Worm (Caenorhabditis elegans) whole organism, L2 larva: ENCODE results near the gene C28H8.3.

Experiments used
- C34F6.9 ChIP-seq: fragments of 150-350 bp; optimal IDR thresholded peaks from 2 replicates; lab custom pipeline; 2014; ENCODE audit warnings: missing biosample characterization, missing genetic modification characterization
- F13H6.1 ChIP-seq: sonication (generic microtip); optimal IDR thresholded peaks from 2 replicates; lab custom pipeline; 2016; ENCODE audit warnings: missing genetic modification characterization, missing compliant biosample characterization
- R02D3.7 ChIP-seq: fragments of 150-350 bp; optimal IDR thresholded peaks from 2 replicates; lab custom pipeline; 2014; ENCODE audit warnings: missing biosample characterization, missing genetic modification characterization
- ZK546.5 ChIP-seq: sonication (generic microtip); optimal IDR thresholded peaks from 2 replicates; lab custom pipeline; 2017; ENCODE audit warnings: missing biosample characterization, missing genetic modification characterization
- alr-1 ChIP-seq: fragments of 150-350 bp; optimal IDR thresholded peaks from 2 replicates; lab custom pipeline; 2014; ENCODE audit warnings: missing biosample characterization, missing genetic modification characterization
- aly-2 ChIP-seq: fragments of 150-350 bp; optimal IDR thresholded peaks from 2 replicates; lab custom pipeline; 2014; ENCODE audit warnings: missing biosample characterization, missing genetic modification characterization
- ama-1 ChIP-seq: fragments of 150-350 bp; optimal IDR thresholded peaks from 2 replicates; lab custom pipeline; 2018; ENCODE audit warnings: inconsistent platforms
- blmp-1 ChIP-seq: sonication (generic microtip); optimal IDR thresholded peaks from 2 replicates; lab custom pipeline; 2017; ENCODE audit warnings: missing genetic modification characterization, mild to moderate bottlenecking, missing compliant biosample characterization, antibody characterized with exemption, moderate library complexity; ENCODE audit not compliant: insufficient read depth
- ceh-16 ChIP-seq: fragments of 150-350 bp; optimal IDR thresholded peaks from 2 replicates; lab custom pipeline; 2014; ENCODE audit warnings: missing biosample characterization, missing genetic modification characterization
- crh-2 ChIP-seq: sonication (generic microtip); optimal IDR thresholded peaks from 2 replicates; lab custom pipeline; 2017; ENCODE audit warnings: missing biosample characterization, missing genetic modification characterization
- dmd-4 ChIP-seq: sonication (generic microtip); optimal IDR thresholded peaks from 2 replicates; lab custom pipeline; 2017; ENCODE audit warnings: missing biosample characterization, missing genetic modification characterization
- egl-27 ChIP-seq: sonication (generic microtip); optimal IDR thresholded peaks from 3 replicates; lab custom pipeline; 2017; ENCODE audit warnings: missing biosample characterization, missing genetic modification reagents, missing genetic modification characterization
- elt-1 ChIP-seq: fragments of 150-350 bp; optimal IDR thresholded peaks from 2 replicates; lab custom pipeline; 2014; ENCODE audit warnings: missing biosample characterization, missing genetic modification characterization
- elt-3 ChIP-seq: sonication (generic microtip); optimal IDR thresholded peaks from 2 replicates; lab custom pipeline; 2017; ENCODE audit warnings: missing biosample characterization, missing genetic modification characterization
- fos-1 ChIP-seq: fragments of 150-350 bp; optimal IDR thresholded peaks from 2 replicates; lab custom pipeline; 2014; ENCODE audit warnings: missing biosample characterization, missing genetic modification characterization
- gmeb-1 ChIP-seq: fragments of 150-350 bp; optimal IDR thresholded peaks from 2 replicates; lab custom pipeline; 2014; ENCODE audit warnings: missing biosample characterization, missing genetic modification characterization
- lin-11 ChIP-seq: fragments of 150-350 bp; sonication (generic microtip); optimal IDR thresholded peaks from 2 replicates; lab custom pipeline; 2014; ENCODE audit warnings: missing biosample characterization, missing genetic modification characterization, inconsistent platforms, mixed read lengths
- lsy-2 ChIP-seq, 2 experiments: fragments of 150-350 bp in 1 of 2; sonication (generic microtip) in 1 of 2; optimal IDR thresholded peaks; 2 replicates each; lab custom pipeline; 2014 to 2017; ENCODE audit warnings: missing biosample characterization in 2 of 2, missing genetic modification characterization in 2 of 2
- mab-5 ChIP-seq: fragments of 150-350 bp; optimal IDR thresholded peaks from 2 replicates; lab custom pipeline; 2014; ENCODE audit warnings: missing biosample characterization, missing genetic modification characterization
- mbf-1 ChIP-seq: sonication (generic microtip); optimal IDR thresholded peaks from 2 replicates; lab custom pipeline; 2017; ENCODE audit warnings: missing biosample characterization, missing genetic modification characterization
- mdl-1 ChIP-seq, 2 experiments: fragments of 150-350 bp in 1 of 2; sonication (generic microtip) in 1 of 2; optimal IDR thresholded peaks; 2 replicates each; lab custom pipeline; 2017; ENCODE audit warnings: missing biosample characterization in 2 of 2, missing genetic modification characterization in 2 of 2
- nhr-11 ChIP-seq: fragments of 150-350 bp; optimal IDR thresholded peaks from 2 replicates; lab custom pipeline; 2014; ENCODE audit warnings: missing biosample characterization, missing genetic modification characterization
- nhr-12 ChIP-seq: fragments of 150-350 bp; optimal IDR thresholded peaks from 2 replicates; lab custom pipeline; 2014; ENCODE audit warnings: missing biosample characterization, missing genetic modification characterization
- nhr-129 ChIP-seq: fragments of 150-350 bp; optimal IDR thresholded peaks from 2 replicates; lab custom pipeline; 2014; ENCODE audit warnings: missing biosample characterization, missing genetic modification characterization
- nhr-21 ChIP-seq: fragments of 150-350 bp; optimal IDR thresholded peaks from 2 replicates; lab custom pipeline; 2014; ENCODE audit warnings: missing biosample characterization, missing genetic modification characterization
- nhr-237 ChIP-seq: fragments of 150-350 bp; optimal IDR thresholded peaks from 2 replicates; lab custom pipeline; 2014; ENCODE audit warnings: missing biosample characterization, missing genetic modification characterization
- nhr-25 ChIP-seq: fragments of 150-350 bp; sonication (generic microtip); optimal IDR thresholded peaks from 3 replicates; lab custom pipeline; 2014; ENCODE audit warnings: missing biosample characterization, missing genetic modification characterization
- nhr-6 ChIP-seq: fragments of 150-350 bp; optimal IDR thresholded peaks from 2 replicates; lab custom pipeline; 2014; ENCODE audit warnings: missing biosample characterization, missing genetic modification characterization
- peb-1 ChIP-seq: fragments of 150-350 bp; optimal IDR thresholded peaks from 2 replicates; lab custom pipeline; 2014; ENCODE audit warnings: missing biosample characterization, missing genetic modification characterization
- sem-4 ChIP-seq: fragments of 150-350 bp; optimal IDR thresholded peaks from 2 replicates; lab custom pipeline; 2014; ENCODE audit warnings: missing biosample characterization, missing genetic modification reagents, missing genetic modification characterization
- sma-3 ChIP-seq: sonication (generic microtip); optimal IDR thresholded peaks from 2 replicates; lab custom pipeline; 2016; ENCODE audit warnings: missing genetic modification reagents, missing genetic modification characterization, missing compliant biosample characterization
- sma-9 ChIP-seq, 2 experiments: fragments of 150-350 bp in 1 of 2; sonication (generic microtip) in 1 of 2; optimal IDR thresholded peaks; 2 replicates each; lab custom pipeline; 2014 to 2016; ENCODE audit warnings: missing genetic modification characterization in 2 of 2, mild to moderate bottlenecking in 1 of 2, missing biosample characterization in 1 of 2, missing compliant biosample characterization in 1 of 2, missing genetic modification reagents in 1 of 2, moderate library complexity in 1 of 2
- snpc-4 ChIP-seq: fragments of 150-350 bp; optimal IDR thresholded peaks from 2 replicates; lab custom pipeline; 2014; ENCODE audit warnings: missing biosample characterization, missing genetic modification characterization
- unc-39 ChIP-seq: fragments of 150-350 bp; optimal IDR thresholded peaks from 2 replicates; lab custom pipeline; 2014; ENCODE audit warnings: missing biosample characterization, missing genetic modification characterization
- unc-55 ChIP-seq: fragments of 150-350 bp; sonication (generic microtip); optimal IDR thresholded peaks from 3 replicates; lab custom pipeline; 2014; ENCODE audit warnings: missing biosample characterization, missing genetic modification reagents, missing genetic modification characterization
- unc-62 ChIP-seq: fragments of 150-350 bp; optimal IDR thresholded peaks from 2 replicates; lab custom pipeline; 2014; ENCODE audit warnings: missing biosample characterization, missing genetic modification reagents, missing genetic modification characterization
- zag-1 ChIP-seq: fragments of 150-350 bp; optimal IDR thresholded peaks from 2 replicates; lab custom pipeline; 2014; ENCODE audit warnings: missing biosample characterization, missing genetic modification characterization
- ztf-1 ChIP-seq: fragments of 200-800 bp; sonication (Bioruptor generic); conservative IDR thresholded peaks from 2 replicates; pipeline ENCODE4 v1.3.6; 2022; ENCODE audit warnings: missing genetic modification characterization, missing compliant biosample characterization
- ztf-11 ChIP-seq: sonication (generic microtip); optimal IDR thresholded peaks from 2 replicates; lab custom pipeline; 2017; ENCODE audit warnings: missing biosample characterization, missing genetic modification characterization

The C28H8.3 gene

DNA sequence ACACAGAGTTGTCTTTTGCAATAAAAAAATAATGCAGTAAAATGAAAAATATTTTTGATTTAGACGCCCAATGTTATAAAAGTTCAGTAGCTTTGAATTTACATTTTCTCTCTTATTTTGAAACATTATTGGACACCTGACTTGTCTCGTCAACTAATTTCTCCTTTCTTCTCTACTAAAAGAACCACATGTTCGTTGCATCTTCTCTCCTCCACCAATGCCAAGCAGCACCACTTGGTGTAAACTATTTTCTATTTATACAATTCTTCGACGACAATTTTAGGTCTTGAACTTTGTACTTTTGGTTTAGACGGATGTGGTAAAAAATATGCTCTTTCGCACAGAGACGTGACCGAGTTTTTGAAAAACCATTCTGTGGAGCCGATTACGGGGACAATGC lies 22.2 kb downstream of the C28H8.3 start:
- peak; percentile 17 for TF ChIP-seq nhr-129 (tag; lab: Kevin White, UChicago)
- peak in 1 of 2 experiments; percentile 40 for TF ChIP-seq lsy-2 (tag; optimal IDR thresholded peaks at IDR 0.05; lab: Kevin White, UChicago)
- TF ChIP-seq F13H6.1 (tag; lab: Kevin White, UChicago): peak; percentile 24
- TF ChIP-seq sma-9 (GFP tag; optimal IDR thresholded peaks at IDR 0.05; lab: Kevin White, UChicago): peak; percentile 33
- no peak for TF ChIP-seq sma-9 (tag; optimal IDR thresholded peaks at IDR 0.05; lab: Kevin White, UChicago)
- TF ChIP-seq zag-1: no peak

DNA sequence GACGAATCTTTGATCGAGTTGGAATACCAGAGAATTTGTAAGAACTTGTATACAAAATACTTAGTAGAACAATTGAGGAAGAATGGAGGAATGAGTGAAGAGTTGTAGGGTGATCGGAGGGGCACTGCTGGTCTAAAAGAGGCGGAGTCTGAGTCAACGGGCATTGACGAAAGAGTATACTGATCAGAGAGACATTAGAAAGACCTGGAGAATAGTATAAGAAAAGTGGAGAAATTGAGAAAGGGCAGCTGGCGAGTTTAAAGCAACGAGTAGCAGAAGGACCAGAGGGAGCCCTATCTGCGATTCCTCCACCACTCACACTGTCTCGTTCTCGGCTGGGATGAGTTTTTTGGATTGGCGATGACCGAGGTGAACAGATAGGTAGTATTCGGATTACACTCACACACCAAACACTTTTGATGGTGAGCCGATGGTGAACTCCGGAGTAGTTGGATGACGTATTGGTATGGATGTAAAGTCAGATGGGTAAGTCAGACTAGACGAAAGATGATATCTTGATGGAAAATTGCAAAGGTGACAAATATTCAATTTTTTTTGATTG lies 23.0 kb downstream of the C28H8.3 start, which contains the start of gene EGAP1.5:
EGAP1.5 (plus strand) TSS at position 289 of the 562 bp plus-strand sequence.
- TF ChIP-seq elt-3 (no peak), nhr-129 (tag; lab: Kevin White, UChicago) (peak; percentile 31), F13H6.1 (tag; lab: Kevin White, UChicago) (peak; percentile 32)

DNA sequence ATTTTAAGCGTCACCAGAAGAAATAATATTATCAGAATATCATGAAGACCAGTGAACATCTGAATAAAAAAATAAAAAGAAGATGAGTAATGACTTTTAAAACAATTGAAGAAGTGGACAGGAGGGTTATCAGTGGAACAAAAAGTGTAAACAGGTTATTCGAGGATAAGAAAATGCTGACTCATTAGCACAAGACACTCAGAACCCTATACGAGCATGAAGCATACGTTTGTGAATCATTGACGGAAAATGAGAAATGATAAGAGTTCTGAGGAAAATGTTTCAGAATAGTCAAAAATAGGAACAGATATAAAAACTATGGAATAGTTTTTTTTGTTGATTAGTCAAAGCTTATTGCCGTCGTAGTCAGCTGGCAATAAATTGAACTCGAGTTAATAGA lies 24.4 kb downstream of the C28H8.3 start, which contains the start of gene zmp-1:
zmp-1 (minus strand) TSS at position 101 of the 400 bp plus-strand sequence.
- TF ChIP-seq dmd-4 (tag; lab: Kevin White, UChicago) (no peak), nhr-25 (no peak), mdl-1 (tag; optimal IDR thresholded peaks at IDR 0.05; lab: Kevin White, UChicago) (no peak), elt-1 (tag; lab: Kevin White, UChicago) (no peak), unc-39 (tag; lab: Kevin White, UChicago) (no peak), lsy-2 (tag; optimal IDR thresholded peaks at IDR 0.05; lab: Kevin White, UChicago) (no peak)

DNA sequence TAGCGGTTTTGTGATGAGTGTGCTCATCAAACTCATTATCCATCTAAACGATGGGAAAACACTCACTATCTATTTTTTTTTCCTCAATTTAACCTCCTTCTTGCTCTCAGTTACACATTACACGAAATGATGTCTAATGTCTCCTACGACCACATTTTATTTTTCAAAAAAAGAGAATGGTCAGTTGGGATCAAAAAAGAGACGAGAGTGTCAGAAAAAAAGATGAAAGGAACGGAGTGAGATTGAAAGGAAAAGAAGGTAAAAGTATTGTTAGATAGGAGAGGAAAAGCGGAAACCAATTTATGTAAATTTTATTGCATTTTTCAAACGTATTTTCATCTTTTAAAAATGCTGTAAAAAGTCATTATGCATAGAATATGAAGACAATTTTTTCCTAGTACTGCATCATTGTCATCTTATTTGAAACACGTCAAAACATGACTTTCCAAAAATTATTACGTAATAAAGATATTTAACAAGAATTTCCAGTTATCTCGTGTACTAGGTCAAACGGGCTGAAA lies 25.7 kb downstream of the C28H8.3 start:
- TF ChIP-seq F13H6.1 (tag; lab: Kevin White, UChicago) (peak; percentile 24), lsy-2 (tag; optimal IDR thresholded peaks at IDR 0.05; lab: Kevin White, UChicago) (peak in 1 of 2 experiments; percentile 9), C34F6.9 (peak; percentile 40), nhr-25 (no peak)
- TF ChIP-seq, all 48 proteins: peak for 3

DNA sequence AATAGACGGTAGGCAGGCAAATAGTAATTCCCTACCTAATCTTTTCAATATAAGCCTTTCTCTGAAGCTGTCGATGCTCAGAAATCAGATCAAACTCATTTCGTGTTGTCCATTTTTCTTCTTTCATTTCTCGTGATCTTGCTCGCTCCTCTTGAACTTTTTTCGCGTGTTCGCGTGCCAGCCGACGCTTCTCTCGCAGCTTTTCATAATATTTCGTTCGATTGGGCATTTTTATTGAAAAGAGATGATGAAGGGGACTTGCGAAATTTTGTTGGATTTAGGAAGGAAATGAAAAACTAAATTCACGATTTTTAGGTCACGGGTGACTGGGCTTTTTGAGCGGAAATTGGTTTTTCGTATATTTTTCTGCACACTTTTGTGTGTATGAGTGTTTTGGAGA lies 28.5 kb downstream of the C28H8.3 start, which contains the start of gene EGAP1.1:
EGAP1.1 (minus strand) TSS at position 229 of the 400 bp plus-strand sequence.
- TF ChIP-seq gmeb-1 (tag; lab: Kevin White, UChicago) (no peak), ztf-1 (GFP tag; lab: Robert Waterston, UW) (no peak), alr-1 (tag; lab: Kevin White, UChicago) (no peak), C34F6.9 (peak; percentile 2)

DNA sequence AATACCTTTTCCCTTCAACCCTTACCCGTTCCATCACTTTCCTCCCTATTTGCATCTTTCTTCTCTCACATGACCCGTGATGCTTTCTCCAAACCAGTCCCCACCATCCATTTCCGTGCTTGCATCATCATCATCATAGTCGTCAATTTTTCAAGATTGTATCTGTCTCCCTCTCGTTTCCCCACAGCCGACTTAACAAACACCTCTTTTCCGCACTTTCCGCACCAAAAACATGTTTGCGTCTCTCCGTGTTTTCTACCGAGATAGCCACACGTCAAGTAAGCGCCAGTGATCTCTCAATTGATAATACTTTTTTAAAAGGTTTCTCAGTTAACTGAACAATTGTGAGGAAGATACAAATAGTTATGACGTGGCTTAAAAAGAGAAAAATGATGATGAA lies 29.5 kb downstream of the C28H8.3 start:
- peak; percentile 39 for TF ChIP-seq mab-5 (tag; lab: Kevin White, UChicago)
- peak; percentile 82 for TF ChIP-seq blmp-1 (tag; lab: Kevin White, UChicago)
- TF ChIP-seq ama-1: no peak
- TF ChIP-seq peb-1: no peak
- TF ChIP-seq nhr-129 (tag; lab: Kevin White, UChicago): peak; percentile 98
- TF ChIP-seq dmd-4 (tag; lab: Kevin White, UChicago): no peak
- peak; percentile 28 for TF ChIP-seq zag-1
- peak; percentile 87 for TF ChIP-seq crh-2
- TF ChIP-seq C34F6.9: peak; percentile 66
- peak in 1 of 2 experiments; percentile 50 for TF ChIP-seq mdl-1 (tag; optimal IDR thresholded peaks at IDR 0.05; lab: Kevin White, UChicago)
- peak; percentile 86 for TF ChIP-seq unc-55 (GFP tag; lab: Kevin White, UChicago)
- peak; percentile 71 for TF ChIP-seq sem-4 (tag; lab: Kevin White, UChicago)
- TF ChIP-seq aly-2 (tag; lab: Kevin White, UChicago): no peak
- peak; percentile 65 for TF ChIP-seq nhr-6 (tag; lab: Kevin White, UChicago)
- TF ChIP-seq mbf-1 (tag; lab: Kevin White, UChicago): no peak
- TF ChIP-seq fos-1: peak; percentile 86
- TF ChIP-seq ZK546.5 (tag; lab: Kevin White, UChicago): no peak
- TF ChIP-seq nhr-21 (tag; lab: Kevin White, UChicago): peak; percentile 95
- peak; percentile 88 for TF ChIP-seq egl-27
- TF ChIP-seq snpc-4 (tag; lab: Kevin White, UChicago): no peak
- TF ChIP-seq alr-1 (tag; lab: Kevin White, UChicago): no peak
- no peak for TF ChIP-seq ztf-11 (tag; lab: Kevin White, UChicago)
- TF ChIP-seq lin-11 (tag; lab: Kevin White, UChicago): no peak
- peak; percentile 84 for TF ChIP-seq sma-9 (GFP tag; optimal IDR thresholded peaks at IDR 0.05; lab: Kevin White, UChicago)
- TF ChIP-seq sma-9 (tag; optimal IDR thresholded peaks at IDR 0.05; lab: Kevin White, UChicago): no peak
- no peak for TF ChIP-seq nhr-12 (tag; lab: Kevin White, UChicago)
- TF ChIP-seq F13H6.1 (tag; lab: Kevin White, UChicago): peak; percentile 63
- no peak for TF ChIP-seq ztf-1 (GFP tag; lab: Robert Waterston, UW)
- peak; percentile 70 for TF ChIP-seq ceh-16 (tag; lab: Kevin White, UChicago)
- TF ChIP-seq gmeb-1 (tag; lab: Kevin White, UChicago): peak; percentile 54
- TF ChIP-seq lsy-2 (tag; optimal IDR thresholded peaks at IDR 0.05; lab: Kevin White, UChicago): peak in 1 of 2 experiments; percentile 75
- no peak for TF ChIP-seq nhr-237 (tag; lab: Kevin White, UChicago)
- TF ChIP-seq unc-62 (GFP tag; lab: Kevin White, UChicago): peak; percentile 54
- TF ChIP-seq nhr-11 (tag; lab: Kevin White, UChicago): no peak
- TF ChIP-seq R02D3.7 (tag; lab: Kevin White, UChicago): no peak
- peak; percentile 90 for TF ChIP-seq sma-3 (GFP tag; lab: Kevin White, UChicago)
